Worm (Caenorhabditis elegans) whole organism, L4 larva: ENCODE data around the gene str-262.

Source experiments
- ama-1 ChIP-seq: fragments of 150-350 bp; optimal IDR thresholded peaks from 2 replicates; lab custom pipeline; 2014; ENCODE audit warnings: inconsistent platforms, mixed read lengths
- dmd-9 ChIP-seq: fragments of 200-800 bp; sonication (Bioruptor generic); IDR thresholded peaks from 2 replicates; pipeline ENCODE4 v1.3.6; 2022; ENCODE audit warnings: missing genetic modification reagents, missing genetic modification characterization, missing compliant biosample characterization
- egl-27 ChIP-seq: sonication (generic microtip); optimal IDR thresholded peaks from 3 replicates; lab custom pipeline; 2017; ENCODE audit warnings: missing biosample characterization, missing genetic modification reagents, missing genetic modification characterization
- fkh-10 ChIP-seq: fragments of 150-350 bp; optimal IDR thresholded peaks from 2 replicates; lab custom pipeline; 2014; ENCODE audit warnings: missing biosample characterization, missing genetic modification reagents, missing genetic modification characterization
- gei-8 ChIP-seq: fragments of 200-800 bp; sonication (Bioruptor generic); optimal IDR thresholded peaks from 2 replicates; lab custom pipeline; 2018; ENCODE audit warnings: mild to moderate bottlenecking, missing genetic modification characterization, missing compliant biosample characterization
- mdl-1 ChIP-seq, 2 experiments: fragments of 150-350 bp in 1 of 2; sonication (generic microtip) in 1 of 2; optimal IDR thresholded peaks; 2 replicates each; lab custom pipeline; 2014 to 2017; ENCODE audit warnings: missing biosample characterization in 2 of 2, missing genetic modification characterization in 2 of 2
- snpc-4 ChIP-seq: fragments of 150-350 bp; optimal IDR thresholded peaks from 2 replicates; lab custom pipeline; 2014; ENCODE audit warnings: missing biosample characterization, missing genetic modification characterization
- unc-62 ChIP-seq, 3 experiments: fragments of 150-350 bp in 1 of 3; sonication (generic microtip); optimal IDR thresholded peaks in 2 of 3; peaks in 1 of 3; 1 replicate in 1 of 3; 2 replicates in 2 of 3; lab custom pipeline; 2014 to 2017; ENCODE audit warnings: missing biosample characterization in 3 of 3, missing genetic modification characterization in 3 of 3, missing genetic modification reagents in 3 of 3, missing genotype in 1 of 3

ce11 chrV:724946-725806 is 27.4 kb downstream of the str-262 start:
- TF ChIP-seq snpc-4 (tag; lab: Kevin White, UChicago) (no peak), ama-1 (lab: Kevin White, UChicago) (peak; percentile 96), gei-8 (GFP tag; lab: Kevin White, UChicago) (no peak), unc-62 (GFP tag; optimal IDR thresholded peaks at IDR 0.05 in 1 of 2; lab: Kevin White, UChicago) (peak in 1 of 2 experiments; percentile 90), unc-62 (tag; optimal IDR thresholded peaks at IDR 0.05; lab: Kevin White, UChicago) (no peak), egl-27 (no peak), mdl-1 (tag; optimal IDR thresholded peaks at IDR 0.05; lab: Kevin White, UChicago) (peak in 1 of 2 experiments; percentile 4), fkh-10 (GFP tag; lab: Kevin White, UChicago) (no peak), dmd-9 (no peak)
